Worm (Caenorhabditis elegans): Measurements from ENCODE around the gene K11C4.1.

DNA sequence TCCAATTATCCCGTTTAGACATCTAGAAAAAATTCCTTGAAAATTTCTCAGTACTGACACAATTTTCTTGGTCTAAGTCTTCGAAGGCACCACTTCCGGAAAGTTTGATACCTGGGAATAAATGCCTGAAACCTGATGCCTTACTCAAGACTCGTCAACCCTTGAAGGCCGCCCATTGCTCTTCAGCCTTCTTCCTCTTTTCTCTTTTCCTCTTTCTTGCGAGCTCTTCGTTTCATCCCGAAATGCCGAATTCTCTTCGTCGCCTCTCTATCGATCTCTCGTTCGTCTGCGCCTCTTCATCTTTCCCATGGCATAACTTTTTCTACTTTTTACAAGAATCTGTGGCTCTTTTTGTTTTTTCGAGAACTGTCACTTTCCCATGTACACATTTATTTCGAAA, 3.1 kb upstream of the K11C4.1 start:
- no peak for TF ChIP-seq alr-1 (tag; optimal IDR thresholded peaks at IDR 0.05; ENCODE audit: borderline replicate concordance)
- no peak for TF ChIP-seq nhr-12 (tag; optimal IDR thresholded peaks at IDR 0.05)
- no peak for TF ChIP-seq pqm-1 (tag; optimal IDR thresholded peaks at IDR 0.05)
- TF ChIP-seq ceh-82 (tag; optimal IDR thresholded peaks at IDR 0.05) = peak in 1 of 3 experiments; percentile 36
- no peak for TF ChIP-seq ama-1 (optimal IDR thresholded peaks at IDR 0.05)
- no peak for TF ChIP-seq sptf-1 (tag; optimal IDR thresholded peaks at IDR 0.05)
